Fruit fly (Drosophila melanogaster) whole organism, embryonic: ENCODE results near the gene CG43338.

Experiments used
- BEAF-32 ChIP-seq: fragments of 200-800 bp; sonication (Bioruptor generic); optimal IDR thresholded peaks from 3 replicates; lab custom pipeline; 2017; ENCODE audit warnings: missing biosample characterization, missing genetic modification characterization, mild to moderate bottlenecking, moderate library complexity, missing genetic modification reagents
- Bteb2 ChIP-seq: fragments of 200-800 bp; sonication (Bioruptor generic); optimal IDR thresholded peaks from 2 replicates; lab custom pipeline; 2016; ENCODE audit warnings: missing biosample characterization, missing genetic modification characterization
- CG10462 ChIP-seq: fragments of 200-800 bp; sonication (Bioruptor generic); optimal IDR thresholded peaks from 2 replicates; lab custom pipeline; 2016; ENCODE audit warnings: missing biosample characterization, missing genetic modification characterization
- CG10979 ChIP-seq: fragments of 200-800 bp; sonication (Bioruptor generic); optimal IDR thresholded peaks from 2 replicates; lab custom pipeline; 2018; ENCODE audit warnings: missing biosample characterization, mild to moderate bottlenecking, missing genetic modification characterization, moderate library complexity
- CG11085 ChIP-seq: fragments of 200-800 bp; sonication (Bioruptor generic); IDR thresholded peaks from 2 replicates; pipeline ENCODE4 v1.3.6; 2022; ENCODE audit warnings: missing biosample characterization, missing genetic modification characterization
- CG12071 ChIP-seq: fragments of 200-800 bp; sonication (Bioruptor generic); optimal IDR thresholded peaks from 3 replicates; lab custom pipeline; 2018; ENCODE audit warnings: missing biosample characterization, mild to moderate bottlenecking, missing genetic modification characterization
- CG14860 ChIP-seq: fragments of 200-800 bp; sonication (Bioruptor generic); IDR thresholded peaks from 3 replicates; pipeline ENCODE4 v1.3.6; 2022; ENCODE audit warnings: missing biosample characterization, missing genetic modification characterization; ENCODE audit not compliant: partially characterized antibody
- CG1647 ChIP-seq: fragments of 200-800 bp; sonication (Bioruptor generic); optimal IDR thresholded peaks from 3 replicates; lab custom pipeline; 2016; ENCODE audit warnings: missing biosample characterization, missing genetic modification characterization
- CG2712 ChIP-seq: fragments of 200-800 bp; optimal IDR thresholded peaks from 3 replicates; lab custom pipeline; 2019; ENCODE audit warnings: missing biosample characterization, mild to moderate bottlenecking, missing genetic modification characterization, moderate library complexity
- CG2875 ChIP-seq: fragments of 200-800 bp; sonication (Bioruptor generic); optimal IDR thresholded peaks from 2 replicates; lab custom pipeline; 2017; ENCODE audit warnings: missing biosample characterization, mild to moderate bottlenecking, missing genetic modification characterization, missing genetic modification reagents
- CG3163 ChIP-seq: fragments of 200-800 bp; sonication (Bioruptor generic); optimal IDR thresholded peaks from 3 replicates; lab custom pipeline; 2016; ENCODE audit warnings: missing biosample characterization, missing genetic modification characterization
- CG4328 ChIP-seq: fragments of 200-800 bp; sonication (Bioruptor generic); optimal IDR thresholded peaks from 3 replicates; lab custom pipeline; 2017; ENCODE audit warnings: missing biosample characterization, missing genetic modification reagents, missing genetic modification characterization
- CG4854 ChIP-seq: fragments of 200-800 bp; sonication (Bioruptor generic); optimal IDR thresholded peaks from 2 replicates; lab custom pipeline; 2016; ENCODE audit warnings: missing biosample characterization, missing genetic modification characterization, inconsistent platforms
- CG7357 ChIP-seq: fragments of 200-800 bp; sonication (Bioruptor generic); IDR thresholded peaks from 3 replicates; pipeline ENCODE4 v1.3.6; 2022; ENCODE audit warnings: missing biosample characterization, missing genetic modification characterization
- CG7556 ChIP-seq: fragments of 200-800 bp; sonication (Bioruptor generic); optimal IDR thresholded peaks from 2 replicates; lab custom pipeline; 2017; ENCODE audit warnings: missing biosample characterization, mild to moderate bottlenecking, missing genetic modification characterization
- CG7928 ChIP-seq: fragments of 200-800 bp; sonication (Bioruptor generic); optimal IDR thresholded peaks from 2 replicates; lab custom pipeline; 2017; ENCODE audit warnings: missing biosample characterization, mild to moderate bottlenecking, missing genetic modification characterization
- CG8944 ChIP-seq: fragments of 200-800 bp; sonication (Bioruptor generic); optimal IDR thresholded peaks from 3 replicates; lab custom pipeline; 2016; ENCODE audit warnings: missing biosample characterization, missing genetic modification characterization
- Dfd ChIP-seq, 2 experiments: fragments of >200 bp; optimal IDR thresholded peaks; 2 replicates each; lab custom pipeline; 2017; ENCODE audit warnings: missing biosample characterization in 2 of 2, missing genetic modification characterization in 2 of 2
- E2f1 ChIP-seq: fragments of 200-800 bp; sonication (Bioruptor generic); IDR thresholded peaks from 2 replicates; pipeline ENCODE4 v1.3.6; 2022; ENCODE audit warnings: missing biosample characterization, missing genetic modification characterization
- H15 ChIP-seq: fragments of 200-800 bp; sonication (Bioruptor generic); IDR thresholded peaks from 3 replicates; pipeline ENCODE4 v1.3.6; 2022; ENCODE audit warnings: missing biosample characterization, missing genetic modification characterization
- Hand ChIP-seq: fragments of 200-800 bp; sonication (Bioruptor generic); optimal IDR thresholded peaks from 2 replicates; lab custom pipeline; 2017; ENCODE audit warnings: mild to moderate bottlenecking, missing biosample characterization, missing genetic modification reagents, missing genetic modification characterization
- Kr ChIP-seq: fragments of 200-800 bp; sonication (Bioruptor generic); optimal IDR thresholded peaks from 2 replicates; lab custom pipeline; 2017; ENCODE audit warnings: missing biosample characterization, mild to moderate bottlenecking, missing genetic modification characterization
- Lim3 ChIP-seq: fragments of 200-800 bp; sonication (Bioruptor generic); IDR thresholded peaks from 2 replicates; pipeline ENCODE4 v1.3.6; 2022; ENCODE audit warnings: missing biosample characterization, missing genetic modification characterization
- NK7.1 ChIP-seq: fragments of 200-800 bp; sonication (Bioruptor generic); optimal IDR thresholded peaks from 3 replicates; lab custom pipeline; 2016; ENCODE audit warnings: missing biosample characterization, missing genetic modification characterization
- Nf-YA ChIP-seq: fragments of 200-800 bp; sonication (Bioruptor generic); IDR thresholded peaks from 2 replicates; pipeline ENCODE4 v1.3.6; 2022; ENCODE audit warnings: missing biosample characterization, missing genetic modification characterization
- Rx ChIP-seq: fragments of 200-800 bp; sonication (Bioruptor generic); IDR thresholded peaks from 2 replicates; pipeline ENCODE4 v1.3.6; 2022; ENCODE audit warnings: missing biosample characterization, missing genetic modification characterization
- Spps ChIP-seq: fragments of 200-800 bp; sonication (Bioruptor generic); optimal IDR thresholded peaks from 2 replicates; lab custom pipeline; 2018; ENCODE audit warnings: missing biosample characterization, mild to moderate bottlenecking, missing genetic modification characterization
- Trl ChIP-seq, 3 experiments: fragments of >200 bp in 2 of 3; fragments of 200-800 bp in 1 of 3; sonication (Bioruptor generic) in 1 of 3; optimal IDR thresholded peaks; 2 replicates in 1 of 3; 3 replicates in 2 of 3; lab custom pipeline; 2016 to 2017; ENCODE audit warnings: missing biosample characterization in 1 of 3, missing genetic modification characterization in 1 of 3
- Xrp1 ChIP-seq: fragments of 200-800 bp; sonication (Bioruptor generic); IDR thresholded peaks from 2 replicates; pipeline ENCODE4 v1.3.6; 2022; ENCODE audit warnings: missing biosample characterization, missing genetic modification characterization
- YL-1 ChIP-seq: fragments of 200-800 bp; sonication (Bioruptor generic); optimal IDR thresholded peaks from 3 replicates; lab custom pipeline; 2017; ENCODE audit warnings: missing biosample characterization, mild to moderate bottlenecking, missing genetic modification characterization
- ara ChIP-seq: fragments of 200-800 bp; sonication (Bioruptor generic); IDR thresholded peaks from 2 replicates; pipeline ENCODE4 v1.3.6; 2022; ENCODE audit warnings: missing biosample characterization, missing genetic modification characterization
- ato ChIP-seq: fragments of 200-800 bp; sonication (Bioruptor generic); IDR thresholded peaks from 2 replicates; pipeline ENCODE4 v1.3.6; 2022; ENCODE audit warnings: missing biosample characterization, missing genetic modification characterization; ENCODE audit not compliant: partially characterized antibody
- az2 ChIP-seq: fragments of 200-800 bp; sonication (Bioruptor generic); optimal IDR thresholded peaks from 3 replicates; lab custom pipeline; 2016; ENCODE audit warnings: missing biosample characterization, missing genetic modification characterization
- bcd ChIP-seq: fragments of 200-800 bp; sonication (Bioruptor generic); optimal IDR thresholded peaks from 2 replicates; lab custom pipeline; 2017; ENCODE audit warnings: missing biosample characterization, mild to moderate bottlenecking, missing genetic modification characterization
- bowl ChIP-seq: fragments of 200-800 bp; sonication (Bioruptor generic); IDR thresholded peaks from 2 replicates; pipeline ENCODE4 v1.3.6; 2022; ENCODE audit warnings: missing biosample characterization, missing genetic modification characterization
- cad ChIP-seq: fragments of >200 bp; optimal IDR thresholded peaks from 2 replicates; lab custom pipeline; 2017; ENCODE audit warnings: missing biosample characterization, missing genetic modification characterization
- fd96Cb ChIP-seq: fragments of 200-800 bp; sonication (Bioruptor generic); optimal IDR thresholded peaks from 2 replicates; lab custom pipeline; 2018; ENCODE audit warnings: missing biosample characterization, mild to moderate bottlenecking, missing genetic modification characterization, moderate library complexity
- ham ChIP-seq: fragments of 200-800 bp; sonication (Bioruptor generic); IDR thresholded peaks from 2 replicates; pipeline ENCODE4 v1.3.6; 2022; ENCODE audit warnings: missing biosample characterization, missing genetic modification characterization
- nau ChIP-seq: fragments of 200-800 bp; sonication (Bioruptor generic); optimal IDR thresholded peaks from 3 replicates; lab custom pipeline; 2017; ENCODE audit warnings: missing biosample characterization, mild to moderate bottlenecking, missing genetic modification characterization, missing genetic modification reagents
- odd ChIP-seq: fragments of 200-800 bp; sonication (Bioruptor generic); optimal IDR thresholded peaks from 2 replicates; lab custom pipeline; 2017; ENCODE audit warnings: missing biosample characterization, mild to moderate bottlenecking, missing genetic modification characterization
- pb ChIP-seq: fragments of 200-800 bp; sonication (Bioruptor generic); optimal IDR thresholded peaks from 3 replicates; lab custom pipeline; 2016; ENCODE audit warnings: missing biosample characterization, missing genetic modification characterization
- pfk ChIP-seq: fragments of 200-800 bp; sonication (Bioruptor generic); optimal IDR thresholded peaks from 2 replicates; lab custom pipeline; 2018; ENCODE audit warnings: missing biosample characterization, mild to moderate bottlenecking, missing genetic modification characterization, moderate library complexity
- pnt ChIP-seq: fragments of 200-800 bp; sonication (Bioruptor generic); optimal IDR thresholded peaks from 3 replicates; lab custom pipeline; 2016; ENCODE audit warnings: missing biosample characterization, missing genetic modification characterization
- pum ChIP-seq: fragments of 200-800 bp; sonication (Bioruptor generic); optimal IDR thresholded peaks from 2 replicates; lab custom pipeline; 2016; ENCODE audit warnings: missing biosample characterization, missing genetic modification characterization
- ranshi ChIP-seq: fragments of 200-800 bp; sonication (Bioruptor generic); IDR thresholded peaks from 2 replicates; pipeline ENCODE4 v1.3.6; 2022; ENCODE audit warnings: missing biosample characterization, missing genetic modification characterization
- sc ChIP-seq, 3 experiments: fragments of >200 bp in 2 of 3; fragments of 200-800 bp in 1 of 3; sonication (Bioruptor generic) in 1 of 3; optimal IDR thresholded peaks; 2 replicates in 2 of 3; 3 replicates in 1 of 3; lab custom pipeline; 2017; ENCODE audit warnings: mild to moderate bottlenecking in 1 of 3, missing biosample characterization in 1 of 3, missing genetic modification characterization in 1 of 3, missing genetic modification reagents in 1 of 3
- seq ChIP-seq: fragments of 200-800 bp; sonication (Bioruptor generic); IDR thresholded peaks from 2 replicates; pipeline ENCODE4 v1.3.6; 2022; ENCODE audit warnings: missing biosample characterization, missing genetic modification characterization
- slp2 ChIP-seq: fragments of 200-800 bp; sonication (Bioruptor generic); optimal IDR thresholded peaks from 2 replicates; lab custom pipeline; 2016; ENCODE audit warnings: missing biosample characterization, missing genetic modification characterization
- ssp ChIP-seq: fragments of 200-800 bp; sonication (Bioruptor generic); IDR thresholded peaks from 2 replicates; pipeline ENCODE4 v1.3.6; 2022; ENCODE audit warnings: missing biosample characterization, missing genetic modification characterization
- tin ChIP-seq: fragments of 200-800 bp; sonication (Bioruptor generic); optimal IDR thresholded peaks from 3 replicates; lab custom pipeline; 2016; ENCODE audit warnings: missing biosample characterization, missing genetic modification characterization

The CG43338 gene

dm6 chr2L:18688646-18689296 lies 17.7 kb upstream of the CG43338 start, which contains the start of gene msl-1 (continued):
- TF ChIP-seq BEAF-32 (GFP tag; lab: Kevin White, UChicago) (peak; percentile 90), CG11085 (no peak), tin (GFP tag; lab: Kevin White, UChicago) (peak; percentile 33), bcd (no peak), Dfd (GFP tag; optimal IDR thresholded peaks at IDR 0.05; lab: Kevin White, UChicago) (no peak), ham (GFP tag; lab: Robert Waterston, UW) (no peak), az2 (peak; percentile 21), Trl (optimal IDR thresholded peaks at IDR 0.05; lab: Kevin White, UChicago) (no peak), Trl (GFP tag; optimal IDR thresholded peaks at IDR 0.05; lab: Kevin White, UChicago) (peak; percentile 15), pum (GFP tag; lab: Kevin White, UChicago) (peak; percentile 37), E2f1 (GFP tag; lab: Robert Waterston, UW) (no peak), pfk (GFP tag; lab: Kevin White, UChicago) (no peak), Lim3 (GFP tag; lab: Robert Waterston, UW) (no peak), Bteb2 (peak; percentile 39), CG8944 (GFP tag; lab: Kevin White, UChicago) (peak; percentile 39), pnt (GFP tag; lab: Kevin White, UChicago) (peak; percentile 4), ssp (GFP tag; lab: Robert Waterston, UW) (peak; percentile 26; the same call in 1 of the 2 replicates), Kr (GFP tag; lab: Kevin White, UChicago) (no peak), CG10462 (GFP tag; lab: Kevin White, UChicago) (no peak), fd96Cb (no peak), CG7928 (GFP tag; lab: Kevin White, UChicago) (no peak), Nf-YA (GFP tag; lab: Robert Waterston, UW) (no peak), slp2 (GFP tag; lab: Kevin White, UChicago) (no peak), CG10979 (no peak), pb (GFP tag; lab: Kevin White, UChicago) (no peak), NK7.1 (no peak), seq (GFP tag; lab: Robert Waterston, UW) (no peak), Hand (GFP tag; lab: Kevin White, UChicago) (no peak), CG2875 (GFP tag; lab: Kevin White, UChicago) (no peak), odd (GFP tag; lab: Kevin White, UChicago) (no peak), ara (GFP tag; lab: Robert Waterston, UW) (no peak), CG3163 (peak; percentile 42), CG4328 (GFP tag; lab: Kevin White, UChicago) (no peak), CG2712 (tag; lab: Kevin White, UChicago) (no peak), ato (GFP tag; lab: Robert Waterston, UW) (peak; percentile 94), sc (optimal IDR thresholded peaks at IDR 0.05; lab: Kevin White, UChicago) (no peak), sc (GFP tag; optimal IDR thresholded peaks at IDR 0.05; lab: Kevin White, UChicago) (no peak), cad (no peak), YL-1 (GFP tag; lab: Kevin White, UChicago) (peak; percentile 65), CG1647 (GFP tag; lab: Kevin White, UChicago) (peak; percentile 35), Spps (tag; lab: Kevin White, UChicago) (no peak), nau (GFP tag; lab: Kevin White, UChicago) (no peak), CG14860 (peak; percentile 95), ranshi (GFP tag; lab: Robert Waterston, UW) (no peak), CG4854 (GFP tag; lab: Kevin White, UChicago) (no peak), Xrp1 (GFP tag; lab: Robert Waterston, UW) (peak; percentile 10; the same call in 1 of the 2 replicates), CG7357 (GFP tag; lab: Robert Waterston, UW) (no peak), bowl (no peak), Rx (GFP tag; lab: Robert Waterston, UW) (no peak), H15 (GFP tag; lab: Robert Waterston, UW) (no peak; the same call in 2 of the 3 replicates), CG7556 (GFP tag; lab: Kevin White, UChicago) (no peak), CG12071 (GFP tag; lab: Kevin White, UChicago) (no peak)
